Worm (Caenorhabditis elegans) whole organism, dauer: Measurements from ENCODE around the gene ZK563.7.

ENCODE experiments used
- unc-62 ChIP-seq: sonication (generic microtip); optimal IDR thresholded peaks from 2 replicates; lab custom pipeline; 2017; ENCODE audit warnings: missing biosample characterization, missing genetic modification reagents, missing genetic modification characterization

The ZK563.7 gene

ce11 chrX:3380167-3380566 is at the start of gene ZK563.7:
TSS of gene ZK563.7 (plus strand) at chrX:3380467.
- no peak for TF ChIP-seq unc-62 (GFP tag; lab: Kevin White, UChicago)

- no peak for TF ChIP-seq unc-62 (GFP tag; lab: Kevin White, UChicago)
Observed at ce11 chrX:3332824-3333223, 47.4 kb upstream of the ZK563.7 start, which contains the start of gene F11D5.1. TSS of gene F11D5.1 (plus strand) at chrX:3333124.

- TF ChIP-seq unc-62 (GFP tag; lab: Kevin White, UChicago): no peak
Observed at ce11 chrX:3334115-3334514, 46.2 kb upstream of the ZK563.7 start.

- TF ChIP-seq unc-62 (GFP tag; lab: Kevin White, UChicago): no peak
Observed at ce11 chrX:3339882-3340281, 40.4 kb upstream of the ZK563.7 start.

ce11 chrX:3343620-3344197 is 36.6 kb upstream of the ZK563.7 start:
- TF ChIP-seq unc-62 (GFP tag; lab: Kevin White, UChicago): no peak

ce11 chrX:3347904-3348441 is 32.3 kb upstream of the ZK563.7 start, which contains the start of gene ZK816.3:
TSS of gene ZK816.3 (plus strand) at chrX:3348391.
- no peak for TF ChIP-seq unc-62 (GFP tag; lab: Kevin White, UChicago)

- no peak for TF ChIP-seq unc-62 (GFP tag; lab: Kevin White, UChicago)
Observed at ce11 chrX:3350306-3350705, 30.0 kb upstream of the ZK563.7 start, which contains the start of gene nspg-4. TSS of gene nspg-4 (minus strand) at chrX:3350406.

ce11 chrX:3351526-3351925 is 28.7 kb upstream of the ZK563.7 start, which contains the start of gene ZK816.1:
TSS of gene ZK816.1 (plus strand) at chrX:3351712.
- no peak for TF ChIP-seq unc-62 (GFP tag; lab: Kevin White, UChicago)

ce11 chrX:3362378-3362777 is 17.9 kb upstream of the ZK563.7 start, which contains the start of gene dhs-26:
TSS of gene dhs-26 (minus strand) at chrX:3362493.
- TF ChIP-seq unc-62 (GFP tag; lab: Kevin White, UChicago): no peak

ce11 chrX:3366782-3367181 is 13.5 kb upstream of the ZK563.7 start:
- TF ChIP-seq unc-62 (GFP tag; lab: Kevin White, UChicago): no peak

- no peak for TF ChIP-seq unc-62 (GFP tag; lab: Kevin White, UChicago)
Observed at ce11 chrX:3368659-3369058, 11.6 kb upstream of the ZK563.7 start, which contains the start of gene ZK563.2. TSS of gene ZK563.2 (plus strand) at chrX:3368959.

ce11 chrX:3369442-3369841 is 10.8 kb upstream of the ZK563.7 start:
- TF ChIP-seq unc-62 (GFP tag; lab: Kevin White, UChicago): no peak

ce11 chrX:3371264-3371663 is 9.0 kb upstream of the ZK563.7 start:
- no peak for TF ChIP-seq unc-62 (GFP tag; lab: Kevin White, UChicago)

- TF ChIP-seq unc-62 (GFP tag; lab: Kevin White, UChicago): no peak
Observed at ce11 chrX:3374642-3375041, 5.6 kb upstream of the ZK563.7 start, which contains the start of gene clc-3. TSS of gene clc-3 (minus strand) at chrX:3374742.

- no peak for TF ChIP-seq unc-62 (GFP tag; lab: Kevin White, UChicago)
Observed at ce11 chrX:3375320-3375719, 4.9 kb upstream of the ZK563.7 start.

ce11 chrX:3379114-3379513 is 1.2 kb upstream of the ZK563.7 start, which contains the start of gene sorf-1:
TSS of gene sorf-1 (minus strand) at chrX:3379248.
- no peak for TF ChIP-seq unc-62 (GFP tag; lab: Kevin White, UChicago)

ce11 chrX:3385362-3385761 is 5.1 kb downstream of the ZK563.7 start, which contains the start of gene acp-1:
TSS of gene acp-1 (minus strand) at chrX:3385462.
- TF ChIP-seq unc-62 (GFP tag; lab: Kevin White, UChicago): no peak
